Fruit fly (Drosophila melanogaster) whole organism: ENCODE data around the gene Mst77F.

Experiments used
- pan ChIP-seq: fragments of >200 bp; optimal IDR thresholded peaks from 2 replicates; lab custom pipeline; 2017
- psq ChIP-seq: fragments of >200 bp; optimal IDR thresholded peaks from 2 replicates; lab custom pipeline; 2017

dm6 chr3L:20771001-20771890 lies 46.6 kb downstream of the Mst77F start, which contains the start of the genes CG4042 and Pitslre:
- TF ChIP-seq pan (lab: Kevin White, UChicago) = no peak
- no peak for TF ChIP-seq psq (lab: Kevin White, UChicago)
